Fruit fly (Drosophila melanogaster) ovary, adult (tissue): ENCODE data around the gene AIMP2.

ENCODE experiments used
- CG17801 ChIP-seq: fragments of 200-800 bp; optimal IDR thresholded peaks from 2 replicates; lab custom pipeline; 2019; ENCODE audit warnings: missing biosample characterization, mild to moderate bottlenecking, missing genetic modification characterization, moderate library complexity; ENCODE audit not compliant: partially characterized antibody

Gene AIMP2

DNA sequence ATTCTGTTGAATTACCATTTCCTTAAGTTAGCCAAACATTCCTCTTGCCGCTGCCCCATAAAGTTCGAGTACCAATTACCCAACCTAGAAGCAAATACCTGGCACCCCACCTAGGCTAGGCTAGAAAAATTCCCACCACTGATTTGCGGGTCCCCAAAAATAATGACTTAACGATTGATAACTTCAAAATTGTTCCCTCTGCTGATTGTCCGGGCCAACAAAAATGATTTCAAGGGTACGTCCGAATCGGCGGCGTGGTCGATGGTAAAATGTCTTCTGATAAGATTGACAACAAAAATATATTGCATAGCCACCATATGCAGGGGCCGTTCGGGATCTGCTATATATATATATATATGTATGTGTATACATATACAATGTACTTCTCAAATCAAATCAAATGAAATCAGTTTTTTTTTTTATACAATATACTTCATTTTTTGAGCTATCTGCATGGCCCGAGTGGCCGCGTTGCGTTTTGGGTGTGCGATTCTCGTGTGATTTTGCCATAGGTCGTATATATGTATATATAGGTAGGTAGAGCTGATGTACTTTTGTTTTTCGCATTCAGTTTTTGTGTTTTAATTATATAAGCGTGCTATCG, 36.1 kb upstream of the AIMP2 start:
- TF ChIP-seq CG17801 (GFP tag; lab: Kevin White, UChicago), result no peak

dm6 chr3L:15548843-15549242, 34.6 kb upstream of the AIMP2 start:
- no peak for TF ChIP-seq CG17801 (GFP tag; lab: Kevin White, UChicago)

- TF ChIP-seq CG17801 (GFP tag; lab: Kevin White, UChicago), result peak; percentile 67
Measured at dm6 chr3L:15553993-15554644, 29.3 kb upstream of the AIMP2 start, which contains the start of gene AGO2. AGO2 (plus strand) TSS chr3L:15554113.

DNA sequence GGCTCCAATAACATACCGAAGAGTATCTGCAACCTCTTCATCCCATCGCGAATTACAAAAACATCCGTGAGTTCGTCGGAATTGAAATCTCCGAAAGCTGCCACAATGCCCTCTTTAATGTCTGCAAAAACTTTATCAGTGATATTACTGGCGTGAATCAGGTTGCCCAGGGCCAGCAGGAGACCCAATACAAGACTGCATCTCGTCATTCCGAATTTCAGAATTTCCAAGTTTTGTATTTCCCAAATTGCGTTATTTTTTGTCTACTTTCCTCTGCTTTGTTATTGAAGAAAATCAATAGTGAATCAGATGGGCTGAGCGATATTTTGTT, 20.7 kb upstream of the AIMP2 start:
- no peak for TF ChIP-seq CG17801 (GFP tag; lab: Kevin White, UChicago)

DNA sequence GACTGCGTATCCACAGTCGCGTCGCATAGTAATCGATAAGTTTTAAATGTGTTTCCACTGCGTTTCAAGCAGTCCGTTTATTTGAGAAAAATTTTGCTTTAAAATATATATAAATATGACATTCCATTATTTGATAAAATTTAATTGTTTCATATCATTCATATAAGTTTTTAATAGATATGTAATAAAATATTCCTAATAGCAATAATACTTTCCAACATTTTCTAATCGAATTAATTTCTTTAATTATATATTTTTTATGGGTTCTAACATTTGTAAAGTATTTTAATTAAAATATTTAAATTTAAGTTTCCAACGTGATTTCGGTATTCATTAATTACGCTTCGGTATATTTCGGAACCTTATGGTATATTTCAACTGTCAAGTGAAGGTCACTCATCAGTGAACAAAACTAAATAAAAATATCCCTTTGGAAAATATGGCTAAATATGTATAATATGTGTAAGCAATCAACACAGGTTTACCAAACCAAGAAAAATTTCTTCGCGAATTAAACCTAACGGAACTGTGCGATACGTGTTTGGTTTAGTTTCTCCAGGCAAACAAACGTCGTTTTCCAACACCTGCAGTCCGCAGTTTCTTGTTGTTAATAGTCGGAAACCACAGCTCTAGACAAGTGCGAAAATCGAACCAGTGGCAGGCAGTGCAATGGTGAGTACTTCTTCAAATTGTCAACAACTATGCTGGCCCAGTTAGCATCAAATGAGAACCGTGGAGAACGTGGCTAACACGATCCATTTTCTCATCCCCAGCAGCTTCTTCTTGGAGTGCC, 20.2 kb upstream of the AIMP2 start, which contains the start of the genes CG7739 and SCCRO:
Gene CG7739, minus strand, starts transcription at position 8 of the 793 bp plus-strand sequence.
Gene SCCRO, plus strand, starts transcription at position 370 of the 793 bp plus-strand sequence.
- peak; percentile 39 for TF ChIP-seq CG17801 (GFP tag; lab: Kevin White, UChicago)

- no peak for TF ChIP-seq CG17801 (GFP tag; lab: Kevin White, UChicago)
Measured at dm6 chr3L:15563851-15564106, 19.7 kb upstream of the AIMP2 start.

dm6 chr3L:15565829-15566433, 17.5 kb upstream of the AIMP2 start, which contains the start of gene dop:
dop (plus strand) TSS chr3L:15566013.
- TF ChIP-seq CG17801 (GFP tag; lab: Kevin White, UChicago), result no peak

DNA sequence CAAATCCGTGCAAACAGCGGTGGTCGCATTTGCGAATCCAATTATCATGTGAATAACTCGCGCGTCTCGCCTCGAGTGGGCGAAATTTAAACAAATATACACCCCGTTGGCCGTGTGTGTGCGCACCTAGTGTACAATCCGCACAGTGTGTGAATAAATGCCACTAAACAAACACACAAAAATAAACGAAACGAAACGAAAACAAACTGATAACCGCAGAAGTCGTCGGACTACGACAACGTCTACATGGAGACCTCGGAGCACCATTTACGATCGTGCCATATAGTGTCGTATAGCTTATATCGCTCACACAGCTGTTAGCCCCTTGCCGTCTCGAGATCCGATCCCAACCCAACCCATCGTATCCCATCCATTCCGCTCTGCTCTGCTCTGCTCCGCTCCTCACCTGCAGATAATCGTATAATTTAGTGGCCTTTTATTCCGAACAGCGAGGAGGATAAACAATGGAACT, 16.9 kb upstream of the AIMP2 start:
- peak; percentile 54 for TF ChIP-seq CG17801 (GFP tag; lab: Kevin White, UChicago)

DNA sequence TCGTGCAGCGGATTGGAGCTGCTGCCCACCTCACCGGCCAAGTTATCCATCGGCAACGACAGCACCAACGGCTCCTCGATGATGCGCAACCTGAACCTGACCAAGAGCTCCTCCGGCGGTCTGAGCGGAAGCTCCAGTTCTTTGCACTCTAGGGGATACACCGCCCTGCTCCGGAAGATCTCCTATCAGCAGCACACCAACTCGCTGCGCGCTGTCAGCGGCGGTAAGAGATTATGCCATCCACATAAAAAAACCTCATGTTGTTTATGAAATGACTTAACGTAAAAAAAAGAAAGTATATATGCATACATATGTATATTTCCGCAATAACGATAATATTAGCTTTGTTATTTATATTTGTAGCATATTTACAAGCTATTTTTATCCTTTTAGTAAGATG, 14.7 kb upstream of the AIMP2 start:
- TF ChIP-seq CG17801 (GFP tag; lab: Kevin White, UChicago), result no peak

DNA sequence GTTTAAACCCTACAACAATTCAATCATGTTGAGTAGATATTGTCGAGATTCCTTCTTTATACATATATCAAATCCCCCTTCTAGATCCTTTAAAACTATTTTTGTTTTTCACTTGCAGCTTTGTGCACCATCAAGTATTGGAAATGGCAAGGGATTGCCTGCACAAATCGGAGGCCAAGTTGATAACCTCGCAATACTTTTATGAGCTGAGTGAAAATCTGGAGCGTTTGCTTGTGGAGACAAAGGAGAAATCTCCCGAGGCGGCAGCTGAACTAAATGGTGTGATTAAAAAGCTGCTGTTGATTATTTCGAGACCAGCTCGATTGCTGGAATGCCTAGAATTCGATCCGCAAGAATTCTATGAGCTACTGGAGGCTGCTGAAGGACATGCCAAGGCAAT, 12.9 kb upstream of the AIMP2 start:
- TF ChIP-seq CG17801 (GFP tag; lab: Kevin White, UChicago), result no peak

DNA sequence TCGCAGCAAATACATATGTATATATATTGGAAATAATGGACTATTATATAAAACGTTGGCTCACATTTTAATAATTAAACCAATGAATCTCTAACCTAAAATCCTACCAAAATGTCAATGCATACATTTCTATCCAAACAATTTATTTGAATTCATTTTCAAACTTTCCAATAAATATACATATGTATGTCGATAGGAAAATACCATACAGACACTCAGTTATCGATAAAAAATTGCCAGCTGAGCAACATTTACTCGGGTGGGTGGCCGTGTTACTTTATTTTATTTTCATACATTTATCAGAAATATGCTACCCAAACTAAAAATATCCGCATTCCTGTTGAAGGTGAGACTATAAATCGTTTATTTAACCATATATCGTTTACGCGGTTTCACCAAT, 7.1 kb upstream of the AIMP2 start, which contains the start of gene Ufsp2:
Gene Ufsp2, plus strand, starts transcription at position 214 of the 400 bp plus-strand sequence.
- TF ChIP-seq CG17801 (GFP tag; lab: Kevin White, UChicago), result no peak

DNA sequence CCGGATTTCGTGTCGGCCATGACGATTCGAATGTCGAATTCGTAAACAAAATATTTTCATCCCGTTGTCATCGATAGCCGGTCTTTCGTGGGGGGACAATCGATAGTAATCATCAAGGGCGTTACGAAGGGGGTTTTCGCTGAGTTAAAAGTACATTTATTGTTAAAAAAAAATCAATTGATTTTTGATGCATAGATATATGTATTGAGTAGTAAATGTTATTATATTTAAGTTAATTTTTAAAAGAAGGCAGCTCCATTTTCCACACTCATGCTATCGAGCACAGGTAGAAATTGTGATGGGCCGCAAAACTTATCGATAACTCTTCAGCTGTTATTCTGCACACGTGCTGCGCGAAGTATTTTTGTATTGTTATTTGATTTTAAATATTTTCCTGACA, 3.0 kb upstream of the AIMP2 start, which contains the start of the genes mrn and CG12301:
Gene mrn, minus strand, starts transcription at position 51 of the 400 bp plus-strand sequence.
Gene CG12301, plus strand, starts transcription at position 314 of the 400 bp plus-strand sequence.
- TF ChIP-seq CG17801 (GFP tag; lab: Kevin White, UChicago), result peak; percentile 44

dm6 chr3L:15587445-15588381, 4.3 kb downstream of the AIMP2 start, which contains the start of gene CG7656:
CG7656 (minus strand) TSS chr3L:15588175.
- TF ChIP-seq CG17801 (GFP tag; lab: Kevin White, UChicago), result no peak
